Worm (Caenorhabditis elegans) whole organism, L3 larva: Measurements from ENCODE around the gene lgc-10.

ENCODE experiments used
- R02D3.7 ChIP-seq: fragments of 150-350 bp; optimal IDR thresholded peaks from 2 replicates; lab custom pipeline; 2014; ENCODE audit warnings: missing biosample characterization, missing genetic modification characterization
- ZK546.5 ChIP-seq: sonication (generic microtip); optimal IDR thresholded peaks from 2 replicates; lab custom pipeline; 2017; ENCODE audit warnings: missing biosample characterization, missing genetic modification characterization
- aly-2 ChIP-seq: fragments of 150-350 bp; optimal IDR thresholded peaks from 2 replicates; lab custom pipeline; 2014; ENCODE audit warnings: missing biosample characterization, missing genetic modification characterization
- ceh-28 ChIP-seq: fragments of 150-350 bp; optimal IDR thresholded peaks from 2 replicates; lab custom pipeline; 2014; ENCODE audit warnings: missing biosample characterization, missing genetic modification reagents, missing genetic modification characterization
- ceh-82 ChIP-seq: fragments of 150-350 bp; optimal IDR thresholded peaks from 2 replicates; lab custom pipeline; 2014; ENCODE audit warnings: missing biosample characterization, missing genetic modification characterization
- ceh-9 ChIP-seq: sonication (generic microtip); optimal IDR thresholded peaks from 2 replicates; lab custom pipeline; 2018; ENCODE audit warnings: missing biosample characterization, missing genetic modification characterization
- daf-12 ChIP-seq: fragments of 150-350 bp; optimal IDR thresholded peaks from 2 replicates; lab custom pipeline; 2014; ENCODE audit warnings: missing biosample characterization, missing genetic modification reagents, missing genetic modification characterization
- egl-27 ChIP-seq: sonication (generic microtip); optimal IDR thresholded peaks from 4 replicates; lab custom pipeline; 2017; ENCODE audit warnings: missing biosample characterization, missing genetic modification reagents, missing genetic modification characterization
- egl-5 ChIP-seq: fragments of 150-350 bp; optimal IDR thresholded peaks from 2 replicates; lab custom pipeline; 2017; ENCODE audit warnings: missing biosample characterization, missing genetic modification reagents, missing genetic modification characterization, inconsistent platforms
- elt-2 ChIP-seq: sonication (generic microtip); optimal IDR thresholded peaks from 2 replicates; lab custom pipeline; 2016; ENCODE audit warnings: missing genetic modification reagents, mild to moderate bottlenecking, missing genetic modification characterization, missing compliant biosample characterization
- eor-1 ChIP-seq, 2 experiments: fragments of 150-350 bp; optimal IDR thresholded peaks; 2 replicates each; lab custom pipeline; 2014 to 2018; ENCODE audit warnings: missing biosample characterization in 2 of 2, missing genetic modification characterization in 2 of 2
- fkh-2 ChIP-seq: fragments of 150-350 bp; optimal IDR thresholded peaks from 2 replicates; lab custom pipeline; 2014; ENCODE audit warnings: missing biosample characterization, missing genetic modification reagents, missing genetic modification characterization
- fos-1 ChIP-seq: fragments of 150-350 bp; optimal IDR thresholded peaks from 2 replicates; lab custom pipeline; 2014; ENCODE audit warnings: missing biosample characterization, missing genetic modification characterization
- hmg-11 ChIP-seq: sonication (generic microtip); optimal IDR thresholded peaks from 2 replicates; lab custom pipeline; 2016; ENCODE audit warnings: missing genetic modification characterization, missing compliant biosample characterization
- jun-1 ChIP-seq: fragments of 150-350 bp; optimal IDR thresholded peaks from 2 replicates; lab custom pipeline; 2014; ENCODE audit warnings: missing biosample characterization, missing genetic modification reagents, missing genetic modification characterization
- lin-15B ChIP-seq: fragments of 150-350 bp; optimal IDR thresholded peaks from 2 replicates; lab custom pipeline; 2014; ENCODE audit warnings: missing biosample characterization, missing genetic modification characterization
- lin-39 ChIP-seq: fragments of 150-350 bp; optimal IDR thresholded peaks from 2 replicates; lab custom pipeline; 2018; ENCODE audit warnings: missing biosample characterization, missing genetic modification reagents, missing genetic modification characterization
- lsy-12 ChIP-seq: sonication (generic microtip); optimal IDR thresholded peaks from 2 replicates; lab custom pipeline; 2016; ENCODE audit warnings: mild to moderate bottlenecking, missing genetic modification characterization, missing compliant biosample characterization
- mdl-1 ChIP-seq: fragments of 150-350 bp; optimal IDR thresholded peaks from 2 replicates; lab custom pipeline; 2014; ENCODE audit warnings: missing biosample characterization, missing genetic modification characterization
- mml-1 ChIP-seq: fragments of 150-350 bp; sonication (generic microtip); optimal IDR thresholded peaks from 3 replicates; lab custom pipeline; 2014; ENCODE audit warnings: missing biosample characterization, missing genetic modification characterization
- nfya-1 ChIP-seq: sonication (generic microtip); optimal IDR thresholded peaks from 2 replicates; lab custom pipeline; 2017; ENCODE audit warnings: missing genetic modification characterization, mild to moderate bottlenecking, missing compliant biosample characterization, antibody characterized with exemption, moderate library complexity; ENCODE audit not compliant: insufficient read depth
- nhr-11 ChIP-seq: fragments of 150-350 bp; optimal IDR thresholded peaks from 2 replicates; lab custom pipeline; 2014; ENCODE audit warnings: missing biosample characterization, missing genetic modification characterization
- nhr-23 ChIP-seq: fragments of 150-350 bp; optimal IDR thresholded peaks from 2 replicates; lab custom pipeline; 2014; ENCODE audit warnings: missing biosample characterization, missing genetic modification reagents, missing genetic modification characterization
- nhr-25 ChIP-seq: sonication (generic microtip); optimal IDR thresholded peaks from 2 replicates; lab custom pipeline; 2017; ENCODE audit warnings: missing biosample characterization, missing genetic modification characterization
- nhr-28 ChIP-seq: fragments of 150-350 bp; optimal IDR thresholded peaks from 2 replicates; lab custom pipeline; 2014; ENCODE audit warnings: missing biosample characterization, missing genetic modification characterization
- nhr-43 ChIP-seq: sonication (generic microtip); optimal IDR thresholded peaks from 2 replicates; lab custom pipeline; 2016; ENCODE audit warnings: mild to moderate bottlenecking, missing genetic modification characterization, missing compliant biosample characterization; ENCODE audit not compliant: poor library complexity, severe bottlenecking
- nhr-67 ChIP-seq: fragments of 150-350 bp; optimal IDR thresholded peaks from 2 replicates; lab custom pipeline; 2014; ENCODE audit warnings: missing biosample characterization, missing genetic modification characterization
- nhr-77 ChIP-seq: fragments of 150-350 bp; optimal IDR thresholded peaks from 2 replicates; lab custom pipeline; 2014; ENCODE audit warnings: missing biosample characterization, missing genetic modification characterization
- pha-4 ChIP-seq: fragments of 150-350 bp; optimal IDR thresholded peaks from 2 replicates; lab custom pipeline; 2014; ENCODE audit warnings: missing biosample characterization, missing genetic modification reagents, missing genetic modification characterization
- pqm-1 ChIP-seq: fragments of 150-350 bp; optimal IDR thresholded peaks from 2 replicates; lab custom pipeline; 2017; ENCODE audit warnings: missing biosample characterization, missing genetic modification characterization, inconsistent platforms
- skn-1 ChIP-seq: fragments of 150-350 bp; optimal IDR thresholded peaks from 2 replicates; lab custom pipeline; 2014; ENCODE audit warnings: missing biosample characterization, missing genetic modification characterization
- snpc-4 ChIP-seq: fragments of 150-350 bp; optimal IDR thresholded peaks from 2 replicates; lab custom pipeline; 2014; ENCODE audit warnings: missing biosample characterization, missing genetic modification characterization
- tbx-2 ChIP-seq: sonication (generic microtip); optimal IDR thresholded peaks from 2 replicates; lab custom pipeline; 2016; ENCODE audit warnings: mild to moderate bottlenecking, missing genetic modification characterization, missing compliant biosample characterization
- unc-39 ChIP-seq: sonication (generic microtip); optimal IDR thresholded peaks from 4 replicates; lab custom pipeline; 2017; ENCODE audit warnings: missing biosample characterization, missing genetic modification characterization

The lgc-10 gene

ce11 chrIV:6442016-6442618 lies 15.3 kb downstream of the lgc-10 start:
- peak; percentile 1 for TF ChIP-seq mdl-1 (tag; lab: Kevin White, UChicago)
- TF ChIP-seq nhr-67, result no peak
- peak; percentile 77 for TF ChIP-seq elt-2
- peak; percentile 15 for TF ChIP-seq lin-15B (tag; lab: Kevin White, UChicago)
- TF ChIP-seq nfya-1 (tag; lab: Kevin White, UChicago), result peak; percentile 7
- TF ChIP-seq mml-1 (tag; lab: Kevin White, UChicago), result no peak
- TF ChIP-seq tbx-2 (tag; lab: Kevin White, UChicago), result no peak
- TF ChIP-seq pha-4 (tag; lab: Kevin White, UChicago), result peak; percentile 32
- TF ChIP-seq nhr-25 (tag; lab: Kevin White, UChicago), result peak; percentile 18
- peak; percentile 46 for TF ChIP-seq nhr-43
- peak; percentile 31 for TF ChIP-seq ceh-28 (tag; lab: Kevin White, UChicago)
- TF ChIP-seq pqm-1 (tag; lab: Kevin White, UChicago), result peak; percentile 52
- TF ChIP-seq hmg-11 (tag; lab: Kevin White, UChicago), result peak; percentile 36
- TF ChIP-seq, all 47 proteins: peak for 10

- TF ChIP-seq eor-1 (tag; optimal IDR thresholded peaks at IDR 0.05; lab: Kevin White, UChicago) (no peak), lin-15B (tag; lab: Kevin White, UChicago) (no peak)
- TF ChIP-seq, all 47 proteins: peak for 0
These were observed 15.8 kb downstream of the lgc-10 start, which contains the start of gene Y73B6BL.31 for ce11 chrIV:6441601-6442000. Y73B6BL.31 (plus strand) TSS chrIV:6441901.

ce11 chrIV:6438051-6438450 lies 19.3 kb downstream of the lgc-10 start, which contains the start of gene dlc-5:
dlc-5 (plus strand) TSS chrIV:6438204.
- no peak for TF ChIP-seq aly-2 (tag; lab: Kevin White, UChicago)
- peak; percentile 57 for TF ChIP-seq pha-4 (tag; lab: Kevin White, UChicago)

DNA sequence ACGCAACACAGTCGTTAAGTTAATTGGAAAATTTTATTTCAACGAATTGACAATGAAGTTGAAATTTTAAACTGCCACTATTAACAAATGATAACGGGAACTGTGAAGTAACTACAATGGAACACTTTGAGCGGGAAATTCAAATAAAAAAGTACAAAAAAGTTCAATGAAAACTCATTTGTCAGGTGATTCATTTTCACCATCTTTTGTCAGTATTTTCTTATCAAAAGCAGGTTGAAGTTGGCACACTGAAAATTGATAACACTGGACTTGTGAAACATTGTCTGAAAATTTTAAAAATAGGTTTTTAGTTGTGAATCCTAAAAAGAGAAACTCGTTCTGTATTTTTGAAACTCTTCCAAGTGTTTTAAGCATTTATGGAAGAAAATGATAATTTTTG lies 23.9 kb downstream of the lgc-10 start:
- peak; percentile 36 for TF ChIP-seq pha-4 (tag; lab: Kevin White, UChicago)
- no peak for TF ChIP-seq fkh-2
- no peak for TF ChIP-seq hmg-11 (tag; lab: Kevin White, UChicago)
- TF ChIP-seq snpc-4 (tag; lab: Kevin White, UChicago), result no peak
- TF ChIP-seq elt-2, result peak; percentile 79
- TF ChIP-seq nhr-23, result no peak
- peak; percentile 85 for TF ChIP-seq pqm-1 (tag; lab: Kevin White, UChicago)
- no peak for TF ChIP-seq skn-1 (tag; lab: Kevin White, UChicago)
- no peak for TF ChIP-seq nfya-1 (tag; lab: Kevin White, UChicago)
- no peak for TF ChIP-seq lin-39 (tag; lab: Kevin White, UChicago)
- no peak for TF ChIP-seq ceh-9 (tag; lab: Kevin White, UChicago)
- TF ChIP-seq ZK546.5 (tag; lab: Kevin White, UChicago), result no peak
- no peak for TF ChIP-seq egl-5 (tag; lab: Kevin White, UChicago)
- no peak for TF ChIP-seq mml-1 (tag; lab: Kevin White, UChicago)
- TF ChIP-seq mdl-1 (tag; lab: Kevin White, UChicago), result no peak
- no peak for TF ChIP-seq nhr-28 (tag; lab: Kevin White, UChicago)
- no peak for TF ChIP-seq lsy-12 (tag; lab: Kevin White, UChicago)
- TF ChIP-seq nhr-67, result no peak
- no peak for TF ChIP-seq nhr-77 (tag; lab: Kevin White, UChicago)

- no peak for TF ChIP-seq ceh-82 (tag; lab: Kevin White, UChicago)
- TF ChIP-seq nhr-67, result no peak
- TF ChIP-seq eor-1 (tag; optimal IDR thresholded peaks at IDR 0.05; lab: Kevin White, UChicago), result no peak
- TF ChIP-seq snpc-4 (tag; lab: Kevin White, UChicago), result peak; percentile 21
- peak; percentile 61 for TF ChIP-seq pqm-1 (tag; lab: Kevin White, UChicago)
- TF ChIP-seq R02D3.7 (tag; lab: Kevin White, UChicago), result no peak
- TF ChIP-seq nhr-77 (tag; lab: Kevin White, UChicago), result no peak
- TF ChIP-seq daf-12 (tag; lab: Kevin White, UChicago), result no peak
- TF ChIP-seq nhr-25 (tag; lab: Kevin White, UChicago), result no peak
- no peak for TF ChIP-seq aly-2 (tag; lab: Kevin White, UChicago)
- no peak for TF ChIP-seq lin-39 (tag; lab: Kevin White, UChicago)
- TF ChIP-seq egl-27, result no peak
- no peak for TF ChIP-seq nhr-11 (tag; lab: Kevin White, UChicago)
- TF ChIP-seq jun-1 (tag; lab: Kevin White, UChicago), result no peak
- peak; percentile 73 for TF ChIP-seq elt-2
- no peak for TF ChIP-seq unc-39 (tag; lab: Kevin White, UChicago)
- TF ChIP-seq ZK546.5 (tag; lab: Kevin White, UChicago), result no peak
- TF ChIP-seq fos-1 (tag; lab: Kevin White, UChicago), result no peak
These were observed 25.0 kb downstream of the lgc-10 start for ce11 chrIV:6432375-6432774.
